Worm (Caenorhabditis elegans): ENCODE results near the gene fbxc-23.

DNA sequence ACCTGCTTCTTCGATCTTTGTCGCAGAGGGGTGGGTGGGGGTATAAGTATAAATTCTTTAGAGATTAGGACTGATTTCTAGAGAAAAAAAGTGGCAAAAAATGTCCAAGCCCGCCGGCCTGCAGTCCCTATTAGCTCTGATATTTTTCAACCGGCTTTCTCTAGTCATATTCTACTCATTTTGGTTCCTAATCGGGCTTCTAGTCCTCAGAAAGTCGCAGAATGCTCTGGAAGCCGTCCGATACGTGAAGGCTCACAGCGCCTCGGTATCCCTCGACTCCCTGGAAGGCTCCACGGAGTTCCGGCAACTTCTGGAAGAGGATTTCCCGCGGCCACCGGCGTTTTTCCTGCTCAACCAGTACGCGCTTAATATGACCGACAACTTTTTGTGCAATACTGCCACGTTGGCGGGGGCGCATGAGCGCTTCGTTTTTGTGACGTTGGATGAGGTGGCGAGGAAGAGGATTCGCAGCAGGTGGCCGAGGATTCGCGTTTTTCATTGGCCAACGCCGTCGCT lies 10.6 kb downstream of the fbxc-23 start, which contains the start of gene Y48E1B.8:
- TF ChIP-seq lsy-2 (tag; optimal IDR thresholded peaks at IDR 0.05) (no peak), elt-1 (tag; optimal IDR thresholded peaks at IDR 0.05) (no peak), egl-27 (tag; optimal IDR thresholded peaks at IDR 0.05) (no peak), ceh-82 (tag; optimal IDR thresholded peaks at IDR 0.05) (no peak), snpc-4 (tag; optimal IDR thresholded peaks at IDR 0.05) (no peak), unc-55 (GFP tag; optimal IDR thresholded peaks at IDR 0.05) (no peak), lin-39 (tag; optimal IDR thresholded peaks at IDR 0.05) (no peak), fos-1 (tag; optimal IDR thresholded peaks at IDR 0.05) (no peak), sma-3 (GFP tag; optimal IDR thresholded peaks at IDR 0.05) (no peak), unc-62 (GFP tag; optimal IDR thresholded peaks at IDR 0.05) (no peak), alr-1 (tag; optimal IDR thresholded peaks at IDR 0.05) (no peak), lin-13 (GFP tag; optimal IDR thresholded peaks at IDR 0.05) (no peak)

All from whole organism, L2 larva.